Worm (Caenorhabditis elegans): ENCODE data around the gene rsp-5.

rsp-5 gene

DNA sequence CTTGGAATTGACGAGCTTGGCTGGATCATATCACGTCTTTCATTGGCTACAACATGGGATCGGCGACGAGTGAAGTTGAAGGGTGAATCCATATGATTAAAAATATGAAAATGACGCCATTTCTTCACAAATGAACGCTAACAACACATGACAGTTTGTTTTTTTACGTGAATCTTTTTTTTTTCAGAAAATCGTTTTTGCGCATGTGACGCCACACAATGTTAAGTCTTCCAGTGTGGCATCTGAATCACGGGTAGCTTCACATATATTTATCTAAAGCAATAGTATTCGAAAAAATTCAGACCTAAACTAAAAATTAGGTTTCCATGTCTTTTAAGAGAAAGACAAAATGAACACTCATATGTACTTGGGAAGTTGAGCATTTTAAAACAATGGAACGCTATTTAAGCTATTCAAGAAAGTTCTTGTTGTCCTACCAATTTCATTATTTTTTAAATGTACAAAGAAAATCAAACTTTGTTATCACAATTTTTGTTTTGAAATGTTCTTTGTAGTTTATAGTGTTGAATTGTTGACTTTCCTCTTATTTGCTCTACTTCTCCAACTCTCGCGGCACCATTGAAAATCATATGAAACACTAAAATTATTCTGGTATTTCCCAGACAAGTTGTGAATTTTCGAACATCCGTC, 5.0 kb upstream of the rsp-5 start, which contains the start of the genes lido-16 and plpp-1.2:
TSS of gene lido-16 (minus strand) at position 101 of the 651 bp plus-strand sequence.
TSS of gene plpp-1.2 (plus strand) at position 601 of the 651 bp plus-strand sequence.
- TF ChIP-seq aptf-3 (GFP tag; IDR thresholded peaks at IDR 0.05) (no peak), tlf-1 (GFP tag; optimal IDR thresholded peaks at IDR 0.05) (no peak), ztf-3 (GFP tag; optimal IDR thresholded peaks at IDR 0.05) (no peak), F10E7.11 (tag; optimal IDR thresholded peaks at IDR 0.05) (no peak), ets-4 (GFP tag; optimal IDR thresholded peaks at IDR 0.05) (no peak), Y53F4B.3 (GFP tag; IDR thresholded peaks at IDR 0.05) (no peak), attf-3 (GFP tag; conservative IDR thresholded peaks at IDR 0.05) (no peak), ceh-100 (GFP tag; IDR thresholded peaks at IDR 0.05) (no peak), B0336.3 (GFP tag; IDR thresholded peaks at IDR 0.05) (no peak), egl-18 (GFP tag; IDR thresholded peaks at IDR 0.05) (no peak), lsl-1 (GFP tag; optimal IDR thresholded peaks at IDR 0.05) (no peak), ceh-40 (GFP tag; IDR thresholded peaks at IDR 0.05) (no peak), T26A5.8 (tag; optimal IDR thresholded peaks at IDR 0.05) (no peak)

- TF ChIP-seq hlh-26 (GFP tag; conservative IDR thresholded peaks at IDR 0.05) (no peak), cebp-1 (GFP tag; IDR thresholded peaks at IDR 0.05) (0 out of 2 replicates have a peak, but pooled peaks have one; percentile 24), cebp-1 (tag; optimal IDR thresholded peaks at IDR 0.05) (no peak), nhr-80 (tag; optimal IDR thresholded peaks at IDR 0.05) (peak; percentile 82)
Observed at ce11 chrII:6486344-6486743, 3.6 kb upstream of the rsp-5 start.

DNA sequence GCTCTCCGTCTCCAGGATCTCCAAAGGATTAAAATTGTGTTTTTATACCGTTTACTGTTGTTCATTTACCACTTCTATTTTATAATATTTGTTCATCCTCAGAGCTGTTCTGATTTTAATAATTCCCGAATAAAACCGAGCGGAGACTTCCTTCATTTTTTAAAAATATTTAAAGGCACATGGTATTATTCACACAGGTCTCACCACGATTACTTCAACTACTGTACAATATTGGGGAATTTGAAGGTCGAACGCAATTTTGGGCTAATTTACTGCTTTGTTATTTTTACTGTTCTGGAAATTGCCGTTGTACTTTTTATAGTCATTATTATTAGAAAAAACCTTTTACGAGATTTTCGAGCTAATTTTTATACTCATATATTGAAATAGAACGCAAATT, 1.2 kb downstream of the rsp-5 start:
- TF ChIP-seq ccch-3 (GFP tag; optimal IDR thresholded peaks at IDR 0.05) (no peak), chd-7 (tag; optimal IDR thresholded peaks at IDR 0.05) (no peak), attf-5 (GFP tag; optimal IDR thresholded peaks at IDR 0.05) (no peak), F22D6.2 (tag; optimal IDR thresholded peaks at IDR 0.05) (no peak), rcor-1 (GFP tag; IDR thresholded peaks at IDR 0.05) (peak; percentile 25; the same call in 1 of the 2 replicates), rec-8 (tag; optimal IDR thresholded peaks at IDR 0.05) (no peak), F23B12.7 (tag; optimal IDR thresholded peaks at IDR 0.05; ENCODE audit: insufficient read depth) (peak; percentile 82), ceh-91 (GFP tag; IDR thresholded peaks at IDR 0.05) (peak; percentile 56), madf-3 (GFP tag; IDR thresholded peaks at IDR 0.05) (peak; percentile 86), tlf-1 (GFP tag; optimal IDR thresholded peaks at IDR 0.05) (peak; percentile 24), mel-28 (tag; optimal IDR thresholded peaks at IDR 0.05; ENCODE audit: borderline replicate concordance) (no peak), ceh-27 (GFP tag; optimal IDR thresholded peaks at IDR 0.05) (no peak), nhr-179 (tag; optimal IDR thresholded peaks at IDR 0.05) (no peak), bed-1 (GFP tag; IDR thresholded peaks at IDR 0.05) (no peak), pbrm-1 (GFP tag; IDR thresholded peaks at IDR 0.05) (0 out of 2 replicates have a peak, but pooled peaks have one; percentile 37), madf-8 (GFP tag; conservative IDR thresholded peaks at IDR 0.05) (peak; percentile 37; the same call in 1 of the 2 replicates), efl-1 (GFP tag; optimal IDR thresholded peaks at IDR 0.05) (no peak), ztf-28 (GFP tag; IDR thresholded peaks at IDR 0.05) (no peak), sptf-2 (GFP tag; optimal IDR thresholded peaks at IDR 0.05) (no peak), ztf-3 (GFP tag; optimal IDR thresholded peaks at IDR 0.05) (no peak), somi-1 (GFP tag; optimal IDR thresholded peaks at IDR 0.05) (no peak), unc-62 (GFP tag; optimal IDR thresholded peaks at IDR 0.05) (no peak), attf-6 (GFP tag; IDR thresholded peaks at IDR 0.05) (peak; percentile 78), ceh-100 (GFP tag; IDR thresholded peaks at IDR 0.05) (peak; percentile 49), ztf-26 (tag; optimal IDR thresholded peaks at IDR 0.05) (no peak), egl-44 (GFP tag; IDR thresholded peaks at IDR 0.05) (0 out of 2 replicates have a peak, but pooled peaks have one; percentile 48), nfya-2 (GFP tag; IDR thresholded peaks at IDR 0.05) (no peak), nfyb-1 (GFP tag; IDR thresholded peaks at IDR 0.05) (peak; percentile 71), zim-3 (tag; optimal IDR thresholded peaks at IDR 0.05) (no peak), nhr-120 (GFP tag; IDR thresholded peaks at IDR 0.05) (no peak), akir-1 (GFP tag; optimal IDR thresholded peaks at IDR 0.05) (no peak), C06A6.2 (GFP tag; conservative IDR thresholded peaks at IDR 0.05) (no peak)
